Worm (Caenorhabditis elegans) whole organism, young adult: ENCODE results near the gene C04H4.1.

Experiments used
- F33H1.4 ChIP-seq: fragments of 200-800 bp; sonication (Bioruptor generic); IDR thresholded peaks from 2 replicates; pipeline ENCODE4 v1.3.6; 2022; ENCODE audit warnings: missing genetic modification reagents, missing genetic modification characterization, missing compliant biosample characterization
- ZK185.1 ChIP-seq: sonication (generic microtip); optimal IDR thresholded peaks from 2 replicates; lab custom pipeline; 2016; ENCODE audit warnings: mild to moderate bottlenecking, missing genetic modification characterization, missing compliant biosample characterization; ENCODE audit not compliant: poor library complexity, severe bottlenecking
- ama-1 ChIP-seq, 3 experiments: fragments of 150-350 bp in 1 of 3; sonication (generic microtip) in 2 of 3; optimal IDR thresholded peaks; 2 replicates each; lab custom pipeline; 2014 to 2018; ENCODE audit warnings: missing biosample characterization in 2 of 3, missing genetic modification characterization in 2 of 3, missing genetic modification reagents in 2 of 3
- aptf-3 ChIP-seq: fragments of 200-800 bp; sonication (Bioruptor generic); IDR thresholded peaks from 2 replicates; pipeline ENCODE4 v1.3.6; 2022; ENCODE audit warnings: missing genetic modification characterization, missing compliant biosample characterization
- bed-2 ChIP-seq: fragments of 200-800 bp; sonication (Bioruptor generic); IDR thresholded peaks from 2 replicates; pipeline ENCODE4 v1.3.6; 2022; ENCODE audit warnings: missing genetic modification reagents, missing genetic modification characterization, missing compliant biosample characterization
- him-1 ChIP-seq: sonication (generic microtip); optimal IDR thresholded peaks from 2 replicates; lab custom pipeline; 2016; ENCODE audit warnings: missing genotype, missing genetic modification reagents, missing genetic modification characterization, missing compliant biosample characterization
- lin-26 ChIP-seq: fragments of 200-800 bp; sonication (Bioruptor generic); IDR thresholded peaks from 2 replicates; pipeline ENCODE4 v1.3.6; 2022; ENCODE audit warnings: missing genetic modification reagents, missing genetic modification characterization, missing compliant biosample characterization
- lir-1 ChIP-seq: fragments of 200-800 bp; sonication (Bioruptor generic); conservative IDR thresholded peaks from 2 replicates; pipeline ENCODE4 v1.3.6; 2022; ENCODE audit warnings: missing genetic modification reagents, missing genetic modification characterization, missing compliant biosample characterization
- madf-3 ChIP-seq: fragments of 200-800 bp; sonication (Bioruptor generic); IDR thresholded peaks from 2 replicates; pipeline ENCODE4 v1.3.6; 2022; ENCODE audit warnings: missing genetic modification reagents, missing genetic modification characterization, missing compliant biosample characterization
- snpc-4 ChIP-seq, 5 experiments: fragments of 150-350 bp in 1 of 5; sonication (generic microtip) in 4 of 5; optimal IDR thresholded peaks; 2 replicates each; lab custom pipeline; 2014 to 2018; ENCODE audit warnings: missing genetic modification characterization in 5 of 5, missing biosample characterization in 3 of 5, antibody characterized with exemption in 2 of 5, mild to moderate bottlenecking in 2 of 5, missing compliant biosample characterization in 2 of 5, missing genotype in 2 of 5, moderate library complexity in 2 of 5, missing genetic modification reagents in 1 of 5
- unc-130 ChIP-seq: sonication (generic microtip); optimal IDR thresholded peaks from 2 replicates; lab custom pipeline; 2016; ENCODE audit warnings: missing genetic modification reagents, missing genetic modification characterization, missing compliant biosample characterization

ce11 chrII:7985029-7985428, 26.4 kb downstream of the C04H4.1 start:
- TF ChIP-seq ama-1 (optimal IDR thresholded peaks at IDR 0.05; lab: Kevin White, UChicago) (no peak), ama-1 (GFP tag; optimal IDR thresholded peaks at IDR 0.05; lab: Kevin White, UChicago) (no peak), bed-2 (GFP tag; lab: Robert Waterston, UW) (no peak), ZK185.1 (tag; lab: Kevin White, UChicago) (no peak), madf-3 (GFP tag; lab: Robert Waterston, UW) (no peak), lir-1 (GFP tag; lab: Robert Waterston, UW) (no peak), F33H1.4 (GFP tag; lab: Robert Waterston, UW) (no peak), snpc-4 (GFP tag; optimal IDR thresholded peaks at IDR 0.05; lab: Kevin White, UChicago) (no peak), snpc-4 (tag; optimal IDR thresholded peaks at IDR 0.05; lab: Kevin White, UChicago) (no peak), aptf-3 (no peak), him-1 (tag; lab: Kevin White, UChicago) (no peak), lin-26 (GFP tag; lab: Robert Waterston, UW) (no peak), unc-130 (no peak)
